Worm (Caenorhabditis elegans) whole organism, L1 larva: Measurements from ENCODE around the gene C01B10.3.

Experiments used
- C04F5.9 ChIP-seq: sonication (generic microtip); optimal IDR thresholded peaks from 2 replicates; lab custom pipeline; 2016; ENCODE audit warnings: missing genetic modification characterization, missing compliant biosample characterization
- C16A3.4 ChIP-seq: fragments of 150-350 bp; optimal IDR thresholded peaks from 2 replicates; lab custom pipeline; 2014; ENCODE audit warnings: missing biosample characterization, missing genetic modification characterization
- F16B12.6 ChIP-seq: fragments of 150-350 bp; optimal IDR thresholded peaks from 2 replicates; lab custom pipeline; 2014; ENCODE audit warnings: missing biosample characterization, missing genetic modification characterization
- aly-2 ChIP-seq: fragments of 150-350 bp; optimal IDR thresholded peaks from 2 replicates; lab custom pipeline; 2014; ENCODE audit warnings: missing biosample characterization, missing genetic modification characterization
- ama-1 ChIP-seq: fragments of 150-350 bp; optimal IDR thresholded peaks from 2 replicates; lab custom pipeline; 2014
- blmp-1 ChIP-seq: fragments of 150-350 bp; optimal IDR thresholded peaks from 2 replicates; lab custom pipeline; 2014; ENCODE audit warnings: missing biosample characterization, missing genetic modification characterization
- ceh-63 ChIP-seq: fragments of 200-800 bp; sonication (Bioruptor generic); optimal IDR thresholded peaks from 2 replicates; lab custom pipeline; 2018; ENCODE audit warnings: mild to moderate bottlenecking, missing genetic modification characterization, missing compliant biosample characterization
- ces-1 ChIP-seq: fragments of 150-350 bp; optimal IDR thresholded peaks from 2 replicates; lab custom pipeline; 2014; ENCODE audit warnings: missing biosample characterization, missing genetic modification reagents, missing genetic modification characterization
- dsc-1 ChIP-seq: sonication (generic microtip); optimal IDR thresholded peaks from 2 replicates; lab custom pipeline; 2016; ENCODE audit warnings: mild to moderate bottlenecking, missing genetic modification characterization, missing compliant biosample characterization
- efl-3 ChIP-seq: fragments of 200-800 bp; sonication (Bioruptor generic); optimal IDR thresholded peaks from 2 replicates; lab custom pipeline; 2018; ENCODE audit warnings: mild to moderate bottlenecking, missing genetic modification characterization, missing compliant biosample characterization
- elt-2 ChIP-seq: sonication (generic microtip); optimal IDR thresholded peaks from 2 replicates; lab custom pipeline; 2016; ENCODE audit warnings: missing genetic modification characterization, mild to moderate bottlenecking, inconsistent platforms, missing compliant biosample characterization, missing genetic modification reagents
- elt-3 ChIP-seq, 6 experiments: fragments of 150-350 bp in 1 of 6; sonication (generic microtip); optimal IDR thresholded peaks; 2 replicates each; lab custom pipeline; 2017 to 2018; ENCODE audit warnings: missing biosample characterization in 6 of 6, missing genetic modification characterization in 6 of 6, inconsistent platforms in 1 of 6
- ets-5 ChIP-seq: fragments of 200-800 bp; sonication (Bioruptor generic); IDR thresholded peaks from 2 replicates; pipeline ENCODE4 v1.3.6; 2022; ENCODE audit warnings: missing genetic modification characterization, missing compliant biosample characterization
- fkh-8 ChIP-seq: sonication (generic microtip); optimal IDR thresholded peaks from 2 replicates; lab custom pipeline; 2016; ENCODE audit warnings: mild to moderate bottlenecking, missing genetic modification characterization, missing compliant biosample characterization
- hpl-2 ChIP-seq: fragments of 150-350 bp; optimal IDR thresholded peaks from 2 replicates; lab custom pipeline; 2014; ENCODE audit warnings: missing biosample characterization, missing genetic modification reagents, missing genetic modification characterization
- jun-1 ChIP-seq: fragments of 150-350 bp; optimal IDR thresholded peaks from 2 replicates; lab custom pipeline; 2014; ENCODE audit warnings: missing biosample characterization, missing genetic modification reagents, missing genetic modification characterization
- lin-13 ChIP-seq: fragments of 150-350 bp; optimal IDR thresholded peaks from 2 replicates; lab custom pipeline; 2014; ENCODE audit warnings: missing biosample characterization, missing genetic modification reagents, missing genetic modification characterization
- lin-14 ChIP-seq: fragments of 200-800 bp; sonication (Bioruptor generic); optimal IDR thresholded peaks from 2 replicates; lab custom pipeline; 2018; ENCODE audit warnings: mild to moderate bottlenecking, missing genetic modification characterization, moderate library complexity, missing compliant biosample characterization
- lin-15B ChIP-seq: fragments of 150-350 bp; sonication (generic microtip); optimal IDR thresholded peaks from 3 replicates; lab custom pipeline; 2014; ENCODE audit warnings: missing biosample characterization, missing genetic modification characterization
- lsy-2 ChIP-seq, 2 experiments: fragments of 150-350 bp; optimal IDR thresholded peaks; 2 replicates each; lab custom pipeline; 2014; ENCODE audit warnings: missing biosample characterization in 2 of 2, missing genetic modification characterization in 2 of 2
- mab-9 ChIP-seq: fragments of 200-800 bp; sonication (Bioruptor generic); IDR thresholded peaks from 2 replicates; pipeline ENCODE4 v1.3.6; 2022; ENCODE audit warnings: missing genetic modification reagents, missing genetic modification characterization, missing compliant biosample characterization
- mdl-1 ChIP-seq, 2 experiments: fragments of 150-350 bp; optimal IDR thresholded peaks; 2 replicates each; lab custom pipeline; 2014 to 2017; ENCODE audit warnings: missing biosample characterization in 2 of 2, missing genetic modification characterization in 2 of 2, inconsistent platforms in 1 of 2
- mep-1 ChIP-seq: fragments of 150-350 bp; optimal IDR thresholded peaks from 2 replicates; lab custom pipeline; 2014; ENCODE audit warnings: missing biosample characterization, missing genetic modification characterization
- nhr-11 ChIP-seq: fragments of 150-350 bp; optimal IDR thresholded peaks from 2 replicates; lab custom pipeline; 2014; ENCODE audit warnings: missing biosample characterization, missing genetic modification characterization
- nhr-12 ChIP-seq: sonication (generic microtip); optimal IDR thresholded peaks from 2 replicates; lab custom pipeline; 2017; ENCODE audit warnings: missing biosample characterization, missing genetic modification characterization
- nhr-20 ChIP-seq: sonication (generic microtip); optimal IDR thresholded peaks from 2 replicates; lab custom pipeline; 2016; ENCODE audit warnings: mild to moderate bottlenecking, missing genetic modification characterization, missing compliant biosample characterization
- nhr-237 ChIP-seq: fragments of 150-350 bp; optimal IDR thresholded peaks from 2 replicates; lab custom pipeline; 2014; ENCODE audit warnings: missing biosample characterization, missing genetic modification characterization
- nhr-47 ChIP-seq: sonication (generic microtip); optimal IDR thresholded peaks from 2 replicates; lab custom pipeline; 2016; ENCODE audit warnings: mild to moderate bottlenecking, missing genetic modification characterization, moderate library complexity, missing compliant biosample characterization
- nhr-76 ChIP-seq: sonication (generic microtip); optimal IDR thresholded peaks from 2 replicates; lab custom pipeline; 2017; ENCODE audit warnings: missing biosample characterization, missing genetic modification characterization
- nhr-77 ChIP-seq: fragments of 150-350 bp; optimal IDR thresholded peaks from 2 replicates; lab custom pipeline; 2014; ENCODE audit warnings: missing biosample characterization, missing genetic modification characterization
- nhr-90 ChIP-seq: sonication (generic microtip); optimal IDR thresholded peaks from 2 replicates; lab custom pipeline; 2016; ENCODE audit warnings: mild to moderate bottlenecking, missing genetic modification characterization, missing compliant biosample characterization; ENCODE audit not compliant: poor library complexity
- pax-3 ChIP-seq: fragments of 200-800 bp; sonication (Bioruptor generic); optimal IDR thresholded peaks from 2 replicates; lab custom pipeline; 2018; ENCODE audit warnings: mild to moderate bottlenecking, missing genetic modification characterization, moderate library complexity, missing compliant biosample characterization
- pqm-1 ChIP-seq: sonication (generic microtip); optimal IDR thresholded peaks from 3 replicates; lab custom pipeline; 2017; ENCODE audit warnings: missing biosample characterization, missing genetic modification characterization
- snpc-4 ChIP-seq: fragments of 150-350 bp; optimal IDR thresholded peaks from 2 replicates; lab custom pipeline; 2014; ENCODE audit warnings: missing biosample characterization, missing genetic modification characterization
- sox-4 ChIP-seq: sonication (generic microtip); optimal IDR thresholded peaks from 2 replicates; lab custom pipeline; 2016; ENCODE audit warnings: missing genetic modification characterization, missing compliant biosample characterization
- sptf-1 ChIP-seq: fragments of 150-350 bp; optimal IDR thresholded peaks from 2 replicates; lab custom pipeline; 2014; ENCODE audit warnings: missing biosample characterization, missing genetic modification characterization
- sup-37 ChIP-seq: fragments of 200-800 bp; sonication (Bioruptor generic); optimal IDR thresholded peaks from 2 replicates; lab custom pipeline; 2018; ENCODE audit warnings: mild to moderate bottlenecking, missing genetic modification characterization, missing compliant biosample characterization
- swsn-7 ChIP-seq: sonication (generic microtip); optimal IDR thresholded peaks from 2 replicates; lab custom pipeline; 2016; ENCODE audit warnings: missing genetic modification characterization, missing compliant biosample characterization
- tlp-1 ChIP-seq: fragments of 150-350 bp; optimal IDR thresholded peaks from 2 replicates; lab custom pipeline; 2014; ENCODE audit warnings: missing biosample characterization, missing genetic modification characterization
- unc-130 ChIP-seq: fragments of 150-350 bp; optimal IDR thresholded peaks from 2 replicates; lab custom pipeline; 2017; ENCODE audit warnings: missing biosample characterization, missing genetic modification characterization, inconsistent platforms
- unc-30 ChIP-seq: sonication (generic microtip); optimal IDR thresholded peaks from 2 replicates; lab custom pipeline; 2017; ENCODE audit warnings: missing biosample characterization, missing genetic modification characterization
- unc-86 ChIP-seq: sonication (generic microtip); optimal IDR thresholded peaks from 2 replicates; lab custom pipeline; 2016; ENCODE audit warnings: missing genetic modification characterization, missing compliant biosample characterization
- unc-98 ChIP-seq: fragments of 200-800 bp; sonication (Bioruptor generic); IDR thresholded peaks from 2 replicates; pipeline ENCODE4 v1.3.6; 2022; ENCODE audit warnings: missing genetic modification characterization, missing compliant biosample characterization
- vab-15 ChIP-seq: sonication (generic microtip); optimal IDR thresholded peaks from 2 replicates; lab custom pipeline; 2017; ENCODE audit warnings: missing genotype, mild to moderate bottlenecking, missing genetic modification characterization, missing compliant biosample characterization
- xbp-1 ChIP-seq: sonication (generic microtip); optimal IDR thresholded peaks from 2 replicates; lab custom pipeline; 2016; ENCODE audit warnings: missing genetic modification characterization, missing compliant biosample characterization
- ztf-4 ChIP-seq: fragments of 150-350 bp; optimal IDR thresholded peaks from 2 replicates; lab custom pipeline; 2014; ENCODE audit warnings: missing biosample characterization, missing genetic modification characterization

C01B10.3 gene

DNA sequence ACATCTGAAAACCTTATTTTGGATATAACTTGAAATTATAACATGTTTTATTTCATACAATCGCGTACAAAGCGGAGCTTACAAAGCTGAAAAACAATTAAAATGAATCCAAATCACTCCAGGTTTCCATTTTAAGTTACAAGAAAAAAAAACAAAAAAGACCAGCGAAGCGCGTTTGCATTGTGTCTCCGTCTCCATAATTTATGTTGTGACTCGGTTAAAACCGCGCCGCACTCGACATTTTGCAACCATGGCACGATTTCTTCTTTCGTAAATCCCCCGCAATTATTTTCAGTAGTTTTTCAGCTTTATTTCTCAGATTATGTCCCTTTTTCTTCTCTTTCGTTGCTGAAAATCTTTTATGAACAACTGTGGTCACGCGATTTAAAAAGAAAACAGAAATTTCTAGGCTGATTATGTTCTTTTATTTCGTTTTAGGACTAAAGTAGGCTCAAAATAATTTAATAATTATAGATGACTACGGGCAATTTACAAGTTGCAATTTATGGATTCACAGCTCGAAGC, 35.7 kb downstream of the C01B10.3 start, which contains the start of the genes F38A5.2 and dnj-11 (continued):
- TF ChIP-seq ama-1 (lab: Kevin White, UChicago) (no peak), nhr-12 (no peak), ces-1 (GFP tag; lab: Kevin White, UChicago) (no peak), lsy-2 (tag; optimal IDR thresholded peaks at IDR 0.05; lab: Kevin White, UChicago) (peak; percentile 87 to 93), ztf-4 (peak; percentile 29), jun-1 (peak; percentile 69), nhr-47 (peak; percentile 88), mep-1 (tag; lab: Kevin White, UChicago) (peak; percentile 88), ets-5 (GFP tag; lab: Robert Waterston, UW) (no peak), xbp-1 (peak; percentile 86), elt-2 (tag; lab: Kevin White, UChicago) (peak; percentile 37), lin-15B (tag; lab: Kevin White, UChicago) (peak; percentile 91), nhr-90 (peak; percentile 84), unc-130 (tag; lab: Kevin White, UChicago) (peak; percentile 90), mab-9 (GFP tag; lab: Robert Waterston, UW) (no peak), fkh-8 (tag; lab: Kevin White, UChicago) (peak; percentile 81), hpl-2 (GFP tag; lab: Kevin White, UChicago) (peak; percentile 62), nhr-11 (tag; lab: Kevin White, UChicago) (no peak), tlp-1 (no peak), snpc-4 (tag; lab: Kevin White, UChicago) (peak; percentile 67), lin-13 (GFP tag; lab: Kevin White, UChicago) (peak; percentile 70), swsn-7 (peak; percentile 85), sptf-1 (no peak), pax-3 (tag; lab: Kevin White, UChicago) (peak; percentile 48), nhr-237 (tag; lab: Kevin White, UChicago) (peak; percentile 52), C04F5.9 (tag; lab: Kevin White, UChicago) (peak; percentile 28), sup-37 (GFP tag; lab: Kevin White, UChicago) (peak; percentile 7), unc-98 (GFP tag; lab: Robert Waterston, UW) (no peak), vab-15 (peak; percentile 55), mdl-1 (tag; optimal IDR thresholded peaks at IDR 0.05; lab: Kevin White, UChicago) (peak in 1 of 2 experiments; percentile 76), elt-3 (tag; optimal IDR thresholded peaks at IDR 0.05; lab: Kevin White, UChicago) (peak in 2 of 6 experiments; percentile 64 to 89), sox-4 (tag; lab: Kevin White, UChicago) (peak; percentile 42), blmp-1 (peak; percentile 72), lin-14 (GFP tag; lab: Kevin White, UChicago) (peak; percentile 89), aly-2 (tag; lab: Kevin White, UChicago) (peak; percentile 85), dsc-1 (tag; lab: Kevin White, UChicago) (peak; percentile 75), nhr-20 (tag; lab: Kevin White, UChicago) (peak; percentile 87), C16A3.4 (tag; lab: Kevin White, UChicago) (peak; percentile 86), F16B12.6 (tag; lab: Kevin White, UChicago) (peak; percentile 60), ceh-63 (GFP tag; lab: Kevin White, UChicago) (no peak), unc-30 (no peak), efl-3 (GFP tag; lab: Kevin White, UChicago) (no peak), pqm-1 (tag; lab: Kevin White, UChicago) (no peak), unc-86 (peak; percentile 80), nhr-76 (tag; lab: Kevin White, UChicago) (no peak), nhr-77 (tag; lab: Kevin White, UChicago) (peak; percentile 77)
